Fruit fly (Drosophila melanogaster): ENCODE data around the gene RpL13A.

The RpL13A gene

DNA sequence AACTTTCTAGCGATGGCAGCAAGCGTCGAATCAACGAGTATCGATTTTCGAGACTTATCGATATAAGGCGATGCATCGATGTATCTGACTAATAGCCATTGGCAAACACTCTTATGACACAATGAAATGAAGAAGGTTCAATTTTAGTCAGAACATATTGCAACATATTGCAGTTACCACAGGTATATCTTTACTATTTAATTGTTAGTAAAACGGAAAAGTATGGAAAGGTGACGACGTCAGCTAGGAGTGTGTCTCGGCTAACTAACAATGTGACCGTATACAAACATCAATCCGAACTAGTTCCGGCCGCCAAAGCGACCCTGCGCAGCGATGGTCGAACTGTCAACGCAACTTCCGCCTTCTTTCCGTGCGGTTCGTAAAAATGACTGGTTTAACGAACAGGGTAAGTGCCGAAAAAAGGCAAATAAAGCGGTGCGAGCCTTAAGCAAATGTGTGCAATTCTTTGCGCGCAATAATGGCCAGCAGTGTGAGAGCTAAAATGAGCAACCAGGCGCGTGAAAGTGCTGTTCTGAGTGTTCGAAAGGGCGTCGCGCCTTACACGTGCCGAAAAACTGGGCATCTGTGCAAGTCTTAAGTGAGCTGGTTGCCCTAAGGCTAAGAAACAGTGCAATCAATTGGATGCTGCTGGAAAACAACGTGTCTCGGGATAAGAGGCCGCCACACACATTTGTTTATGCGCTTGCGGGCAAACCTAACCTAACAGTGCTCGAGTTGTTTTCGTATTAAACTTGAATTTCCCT is at the start of gene RpL13A, which contains the start of the genes Dph4 and Spec2:
Gene RpL13A, plus strand, starts transcription at position 360 of the 764 bp plus-strand sequence.
Gene Dph4, minus strand, starts transcription at position 11 of the 764 bp plus-strand sequence.
Gene Spec2, minus strand, starts transcription at position 11 of the 764 bp plus-strand sequence.
- TF ChIP-seq insv (optimal IDR thresholded peaks at IDR 0.05) (no peak), psq (optimal IDR thresholded peaks at IDR 0.05) (no peak), Sin3A (optimal IDR thresholded peaks at IDR 0.05) (no peak)

DNA sequence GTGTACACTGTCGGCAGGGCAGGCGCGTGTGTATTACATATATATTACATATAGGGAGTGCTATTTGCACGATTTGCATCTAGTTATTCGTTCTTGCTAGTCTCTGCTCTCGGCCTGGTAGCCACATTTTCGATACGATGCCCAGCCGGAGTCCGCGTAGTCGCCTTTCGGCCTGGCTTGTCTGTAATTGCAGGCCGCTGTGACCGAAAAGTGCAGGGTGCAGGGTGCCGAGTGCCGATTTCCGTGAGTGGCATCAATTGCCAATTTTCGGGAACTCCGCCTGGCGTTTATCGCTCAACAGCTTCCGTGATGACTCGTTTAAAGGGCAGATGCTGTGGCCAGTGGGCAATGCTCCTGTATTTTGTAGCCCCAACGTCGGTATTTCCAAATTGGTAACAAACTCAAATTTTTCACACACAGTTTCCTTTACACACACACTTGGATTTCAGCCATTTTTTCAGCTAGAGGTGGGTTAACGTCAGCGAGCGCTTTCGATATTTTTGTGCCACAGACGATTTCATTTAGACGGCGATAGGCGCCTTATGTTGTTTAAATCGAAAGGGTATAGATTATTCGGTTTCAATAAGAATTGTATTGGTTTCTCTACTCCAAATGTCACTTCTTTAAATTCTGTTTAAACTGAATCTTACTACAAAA is 36.3 kb upstream of the RpL13A start, which contains the start of gene CG2926:
Gene CG2926, minus strand, starts transcription at position 518 of the 657 bp plus-strand sequence.
- TF ChIP-seq psq (optimal IDR thresholded peaks at IDR 0.05) = no peak
- TF ChIP-seq Sin3A (optimal IDR thresholded peaks at IDR 0.05) = no peak
- no peak for TF ChIP-seq insv (optimal IDR thresholded peaks at IDR 0.05)
- no peak for TF ChIP-seq h (optimal IDR thresholded peaks at IDR 0.05)
- no peak for TF ChIP-seq Myc (optimal IDR thresholded peaks at IDR 0.05)
- TF ChIP-seq ttk (optimal IDR thresholded peaks at IDR 0.05) = no peak

DNA sequence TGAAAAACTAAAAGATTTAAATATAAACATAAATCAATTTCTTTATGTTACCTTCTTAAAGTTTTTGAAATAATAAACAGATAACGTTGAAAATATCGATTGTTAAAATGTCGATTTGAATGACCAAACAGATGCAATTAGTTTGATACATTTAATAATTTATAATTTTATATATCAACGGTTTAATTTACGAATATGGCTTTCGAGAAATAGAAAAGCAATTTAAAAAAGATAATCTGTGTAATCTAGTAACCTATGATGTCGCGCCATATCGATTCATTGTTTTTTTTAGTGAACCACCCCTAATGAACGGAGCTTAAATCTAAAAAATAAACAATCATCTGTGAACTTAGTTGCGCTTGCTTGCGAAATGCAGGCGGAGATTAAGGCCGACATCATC is 35.7 kb upstream of the RpL13A start, which contains the start of gene PolZ2:
Gene PolZ2, plus strand, starts transcription at position 301 of the 400 bp plus-strand sequence.
- TF ChIP-seq insv (optimal IDR thresholded peaks at IDR 0.05) (no peak), ttk (optimal IDR thresholded peaks at IDR 0.05) (no peak), Myc (optimal IDR thresholded peaks at IDR 0.05) (no peak), h (optimal IDR thresholded peaks at IDR 0.05) (no peak), Sin3A (optimal IDR thresholded peaks at IDR 0.05) (no peak), psq (optimal IDR thresholded peaks at IDR 0.05) (no peak)

DNA sequence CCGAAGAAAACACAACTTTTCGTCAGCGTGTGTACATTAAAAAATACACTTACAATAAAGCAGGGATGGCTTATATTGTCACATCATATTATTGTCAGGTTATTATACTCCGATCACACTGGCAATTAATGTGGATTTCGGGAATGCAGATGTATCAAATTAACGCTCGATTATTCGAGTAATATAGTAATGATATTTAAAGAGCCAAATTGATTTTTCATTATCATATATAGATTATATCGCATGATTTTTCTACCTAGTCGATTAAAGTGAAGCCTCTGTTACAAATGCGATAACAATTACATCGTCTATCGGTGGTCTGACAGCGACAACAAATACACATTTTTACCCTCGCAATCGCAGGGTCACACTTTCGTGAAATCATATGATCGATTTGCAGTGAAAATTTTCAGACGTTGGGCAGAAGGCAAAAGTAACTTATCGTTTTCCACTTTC is 32.8 kb upstream of the RpL13A start, which contains the start of the genes noi and Vha26:
Gene noi, minus strand, starts transcription at position 62 of the 456 bp plus-strand sequence.
Gene Vha26, plus strand, starts transcription at position 366 of the 456 bp plus-strand sequence.
- TF ChIP-seq ttk (optimal IDR thresholded peaks at IDR 0.05) = no peak
- TF ChIP-seq h (optimal IDR thresholded peaks at IDR 0.05) = no peak
- no peak for TF ChIP-seq insv (optimal IDR thresholded peaks at IDR 0.05)
- TF ChIP-seq psq (optimal IDR thresholded peaks at IDR 0.05) = no peak
- TF ChIP-seq Sin3A (optimal IDR thresholded peaks at IDR 0.05) = no peak
- TF ChIP-seq Myc (optimal IDR thresholded peaks at IDR 0.05) = no peak

DNA sequence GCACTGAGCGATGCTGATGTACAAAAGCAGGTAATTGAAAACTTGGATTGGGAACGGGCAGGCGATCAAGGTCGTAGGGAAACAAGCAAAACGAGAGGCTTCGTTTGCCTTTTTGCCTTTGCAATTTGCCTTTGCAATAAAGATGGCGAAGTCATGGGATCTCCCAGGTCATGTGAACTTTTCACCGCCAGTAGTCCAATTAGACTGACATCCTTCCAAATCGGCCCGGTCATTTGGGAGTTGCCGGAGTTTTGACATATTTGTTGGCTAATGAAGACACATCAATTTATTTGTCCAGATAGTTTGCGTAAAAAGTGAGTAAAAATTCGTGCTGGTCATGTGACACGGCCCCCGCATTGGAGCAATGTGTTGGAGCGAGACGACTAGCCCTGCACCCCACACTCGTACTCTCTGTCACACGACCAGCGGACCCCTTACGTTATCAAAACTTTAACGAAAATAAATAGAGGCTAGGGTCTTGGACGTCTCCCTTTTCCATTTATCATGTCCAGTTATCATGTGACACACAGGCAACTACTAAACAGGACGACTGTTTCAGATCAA is 32.2 kb upstream of the RpL13A start:
- TF ChIP-seq Sin3A (optimal IDR thresholded peaks at IDR 0.05) = no peak
- no peak for TF ChIP-seq h (optimal IDR thresholded peaks at IDR 0.05)
- no peak for TF ChIP-seq ttk (optimal IDR thresholded peaks at IDR 0.05)
- TF ChIP-seq psq (optimal IDR thresholded peaks at IDR 0.05) = no peak
- no peak for TF ChIP-seq insv (optimal IDR thresholded peaks at IDR 0.05)
- no peak for TF ChIP-seq Myc (optimal IDR thresholded peaks at IDR 0.05)

DNA sequence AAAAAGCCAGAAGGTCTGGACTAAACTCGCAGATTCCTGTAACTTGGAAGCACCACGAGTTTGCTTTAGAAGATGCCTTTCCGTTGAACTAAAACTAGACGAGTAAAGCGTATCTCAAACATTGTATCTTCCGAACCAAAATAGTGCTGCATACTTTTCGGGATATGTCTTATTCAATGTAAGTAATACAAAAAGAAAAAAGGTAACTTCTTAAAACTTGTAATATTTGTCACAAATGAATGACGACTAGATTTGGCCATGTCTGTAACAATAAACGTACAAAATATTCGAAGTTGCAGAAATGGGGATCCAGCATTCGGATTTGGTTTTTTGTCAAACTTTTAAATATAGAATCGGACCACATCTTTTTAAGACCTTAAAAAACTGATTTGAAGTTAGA is 29.4 kb upstream of the RpL13A start:
- TF ChIP-seq Myc (optimal IDR thresholded peaks at IDR 0.05) = no peak
- no peak for TF ChIP-seq psq (optimal IDR thresholded peaks at IDR 0.05)
- no peak for TF ChIP-seq insv (optimal IDR thresholded peaks at IDR 0.05)
- TF ChIP-seq ttk (optimal IDR thresholded peaks at IDR 0.05) = no peak
- TF ChIP-seq h (optimal IDR thresholded peaks at IDR 0.05) = no peak
- no peak for TF ChIP-seq Sin3A (optimal IDR thresholded peaks at IDR 0.05)

DNA sequence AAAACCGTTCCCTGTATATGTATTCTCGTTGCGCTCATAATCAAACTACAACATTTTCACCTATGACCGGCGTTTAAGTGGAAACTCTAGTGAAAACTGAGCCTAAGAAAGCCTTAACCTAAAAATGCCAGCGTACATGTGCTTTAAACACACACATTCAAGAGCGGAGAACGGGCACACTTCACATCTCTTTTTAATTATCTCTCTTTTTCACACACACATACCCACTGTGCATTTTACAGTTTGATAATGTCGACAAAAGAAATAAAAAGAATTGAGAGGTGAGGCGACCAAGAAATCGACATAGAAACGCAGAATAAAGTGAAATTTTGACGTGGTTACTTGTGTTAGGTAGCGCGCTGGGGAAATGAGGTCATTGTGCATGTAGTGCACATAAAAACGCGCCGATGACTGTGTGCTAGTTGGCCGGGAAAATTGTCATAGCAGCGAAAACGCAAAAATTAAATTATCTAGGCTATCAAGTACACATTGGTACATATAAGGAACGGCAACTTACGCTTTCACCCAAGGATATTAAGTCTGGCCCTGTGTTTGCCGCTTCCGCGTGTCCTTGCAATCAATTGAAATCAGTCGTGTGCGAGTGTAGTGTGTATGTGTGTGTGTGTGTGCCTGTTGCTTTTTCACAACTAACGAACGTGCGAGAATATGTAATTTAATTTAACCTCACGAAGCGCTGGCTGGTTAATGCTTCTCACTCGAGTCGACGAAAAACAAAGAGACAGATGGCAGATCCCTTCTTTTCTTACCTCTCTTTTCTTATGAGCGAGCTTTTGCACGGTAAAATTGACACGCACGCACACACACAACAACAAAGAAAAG is 24.5 kb upstream of the RpL13A start:
- no peak for TF ChIP-seq Sin3A (optimal IDR thresholded peaks at IDR 0.05)
- no peak for TF ChIP-seq psq (optimal IDR thresholded peaks at IDR 0.05)
- no peak for TF ChIP-seq h (optimal IDR thresholded peaks at IDR 0.05)
- no peak for TF ChIP-seq Myc (optimal IDR thresholded peaks at IDR 0.05)
- no peak for TF ChIP-seq insv (optimal IDR thresholded peaks at IDR 0.05)
- no peak for TF ChIP-seq ttk (optimal IDR thresholded peaks at IDR 0.05)

DNA sequence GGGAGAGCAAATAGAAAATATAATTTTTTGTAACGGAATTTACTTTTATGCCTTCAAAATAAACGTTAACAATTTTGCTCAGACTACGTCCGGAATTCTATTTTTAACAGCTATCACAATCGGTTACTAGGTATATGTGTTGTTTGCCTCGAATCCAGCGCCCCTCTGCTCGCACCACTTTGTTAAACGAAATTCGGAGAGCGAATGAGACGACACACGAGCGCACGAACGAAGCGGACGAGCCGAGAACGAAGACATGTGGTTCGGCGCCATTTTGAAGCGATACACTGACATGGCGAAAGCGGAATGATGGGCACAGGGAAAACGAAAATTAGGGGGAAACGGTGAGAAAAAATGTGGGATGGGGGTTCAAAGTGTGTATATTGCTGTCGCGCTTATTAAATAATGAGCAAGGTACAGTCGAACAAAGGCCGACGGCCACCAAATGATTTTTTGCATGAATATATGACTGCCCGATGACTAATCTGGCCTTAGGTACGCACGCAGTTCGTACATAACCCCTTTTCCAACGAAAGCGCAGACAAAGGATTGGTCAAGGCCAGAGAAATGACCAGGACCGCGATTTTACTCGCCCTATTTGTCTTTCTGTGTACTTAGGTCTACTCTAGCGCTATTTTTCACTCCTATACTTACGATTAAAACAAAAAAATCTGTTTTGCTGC is 23.8 kb upstream of the RpL13A start:
- TF ChIP-seq psq (optimal IDR thresholded peaks at IDR 0.05) (no peak), Myc (optimal IDR thresholded peaks at IDR 0.05) (no peak), Sin3A (optimal IDR thresholded peaks at IDR 0.05) (no peak), insv (optimal IDR thresholded peaks at IDR 0.05) (no peak), ttk (optimal IDR thresholded peaks at IDR 0.05) (no peak), h (optimal IDR thresholded peaks at IDR 0.05) (no peak)

DNA sequence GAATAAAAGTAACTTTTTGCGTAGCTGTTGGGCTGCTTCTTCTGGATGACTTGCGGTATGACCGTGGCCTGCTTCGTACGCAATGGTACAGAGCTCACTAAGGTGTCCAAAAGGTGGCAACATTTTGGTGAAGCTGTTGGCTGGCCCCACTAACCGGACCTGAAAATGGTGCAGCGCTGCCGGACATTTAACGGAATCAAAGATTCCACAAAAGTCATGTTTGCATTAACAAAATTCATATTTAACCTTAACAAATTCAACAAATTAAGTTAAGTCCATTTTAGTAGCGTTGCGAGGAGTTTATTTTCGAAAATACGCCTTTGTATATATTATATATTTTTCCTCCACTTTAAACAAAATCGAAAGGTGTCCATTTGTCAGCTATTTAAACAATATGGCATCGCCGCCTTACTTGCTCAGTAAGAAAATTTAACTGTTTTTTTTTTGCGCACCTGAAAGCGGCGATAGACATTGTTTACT is 23.2 kb upstream of the RpL13A start, which contains the start of the genes kra and SecS:
Gene kra, minus strand, starts transcription at position 93 of the 480 bp plus-strand sequence.
Gene SecS, plus strand, starts transcription at position 390 of the 480 bp plus-strand sequence.
- TF ChIP-seq Sin3A (optimal IDR thresholded peaks at IDR 0.05) (no peak), Myc (optimal IDR thresholded peaks at IDR 0.05) (no peak), insv (optimal IDR thresholded peaks at IDR 0.05) (no peak), ttk (optimal IDR thresholded peaks at IDR 0.05) (no peak), psq (optimal IDR thresholded peaks at IDR 0.05) (no peak)

DNA sequence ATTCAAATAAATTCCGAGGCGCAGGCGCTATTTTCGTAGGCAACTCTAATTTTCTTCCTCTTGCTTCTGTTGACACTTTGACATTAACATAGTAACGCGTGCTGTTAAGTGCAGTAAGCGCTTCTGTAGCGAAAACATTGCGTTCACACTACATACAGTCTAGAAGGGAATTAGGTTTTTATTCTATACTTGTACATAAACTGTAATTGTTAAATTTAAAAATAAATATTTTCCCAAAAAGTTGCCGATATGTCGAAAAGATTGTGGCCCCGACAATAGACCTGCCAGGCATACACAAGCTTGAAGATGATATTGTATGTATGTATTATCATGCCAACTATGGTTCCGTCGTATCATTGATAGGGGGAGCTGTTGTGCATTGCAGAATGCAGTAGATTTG is 17.8 kb upstream of the RpL13A start, which contains the start of gene asl:
Gene asl, minus strand, starts transcription at position 67 of the 400 bp plus-strand sequence.
- TF ChIP-seq insv (optimal IDR thresholded peaks at IDR 0.05) (no peak), Myc (optimal IDR thresholded peaks at IDR 0.05) (no peak), h (optimal IDR thresholded peaks at IDR 0.05) (no peak), ttk (optimal IDR thresholded peaks at IDR 0.05) (no peak), Sin3A (optimal IDR thresholded peaks at IDR 0.05) (no peak), psq (optimal IDR thresholded peaks at IDR 0.05) (no peak)
